Fruit fly (Drosophila melanogaster) S2 (cell line): ENCODE data around the gene CG4229.

Source experiments
- CG8478 ChIP-seq: fragments of >200 bp; optimal IDR thresholded peaks from 2 replicates; lab custom pipeline; 2018
- CTCF ChIP-seq, 2 experiments: fragments of >200 bp; optimal IDR thresholded peaks; 2 replicates each; lab custom pipeline; 2018

- TF ChIP-seq CTCF (optimal IDR thresholded peaks at IDR 0.05; lab: Kevin White, UChicago) (no peak), CG8478 (lab: Kevin White, UChicago) (no peak)
These were observed 11.1 kb upstream of the CG4229 start, which contains the start of gene CG13033 for dm6 chr3L:16545511-16545910.
